Worm (Caenorhabditis elegans) whole organism, mixed stage, embryonic: ENCODE data around the gene C08E3.1.

Source experiments
- M03D4.4 ChIP-seq: sonication (generic microtip); optimal IDR thresholded peaks from 2 replicates; lab custom pipeline; 2017; ENCODE audit warnings: mild to moderate bottlenecking, missing genetic modification characterization, missing compliant biosample characterization
- bed-3 ChIP-seq: fragments of 200-800 bp; sonication (Bioruptor generic); optimal IDR thresholded peaks from 3 replicates; lab custom pipeline; 2018; ENCODE audit warnings: mild to moderate bottlenecking, missing genetic modification characterization, moderate library complexity, missing compliant biosample characterization
- blmp-1 ChIP-seq: fragments of 150-350 bp; optimal IDR thresholded peaks from 2 replicates; lab custom pipeline; 2014; ENCODE audit warnings: missing biosample characterization, missing genetic modification characterization
- ceh-39 ChIP-seq: fragments of 150-350 bp; optimal IDR thresholded peaks from 2 replicates; lab custom pipeline; 2014; ENCODE audit warnings: missing biosample characterization, missing genetic modification characterization
- ceh-43 ChIP-seq: fragments of 200-800 bp; sonication (Bioruptor generic); optimal IDR thresholded peaks from 2 replicates; lab custom pipeline; 2018; ENCODE audit warnings: mild to moderate bottlenecking, missing genetic modification characterization, moderate library complexity, missing compliant biosample characterization
- ceh-83 ChIP-seq: fragments of 200-800 bp; sonication (Bioruptor generic); optimal IDR thresholded peaks from 2 replicates; lab custom pipeline; 2018; ENCODE audit warnings: mild to moderate bottlenecking, missing genetic modification characterization, missing compliant biosample characterization
- ces-1 ChIP-seq: fragments of 150-350 bp; optimal IDR thresholded peaks from 2 replicates; lab custom pipeline; 2014; ENCODE audit warnings: missing biosample characterization, missing genetic modification reagents, missing genetic modification characterization
- cnd-1 ChIP-seq: fragments of 200-800 bp; sonication (Bioruptor generic); optimal IDR thresholded peaks from 2 replicates; lab custom pipeline; 2018; ENCODE audit warnings: mild to moderate bottlenecking, missing genetic modification characterization, missing compliant biosample characterization
- drap-1 ChIP-seq: fragments of 200-800 bp; sonication (Bioruptor generic); optimal IDR thresholded peaks from 3 replicates; lab custom pipeline; 2018; ENCODE audit warnings: mild to moderate bottlenecking, missing genetic modification characterization, missing compliant biosample characterization
- elt-3 ChIP-seq: fragments of 150-350 bp; optimal IDR thresholded peaks from 2 replicates; lab custom pipeline; 2014; ENCODE audit warnings: missing biosample characterization, missing genetic modification characterization
- flh-1 ChIP-seq: fragments of 200-800 bp; sonication (Bioruptor generic); optimal IDR thresholded peaks from 2 replicates; lab custom pipeline; 2018; ENCODE audit warnings: mild to moderate bottlenecking, missing genetic modification characterization, moderate library complexity, missing compliant biosample characterization
- hlh-1 ChIP-seq: fragments of 150-350 bp; optimal IDR thresholded peaks from 2 replicates; lab custom pipeline; 2014; ENCODE audit warnings: missing biosample characterization, missing genetic modification reagents, missing genetic modification characterization
- lin-13 ChIP-seq: fragments of 150-350 bp; optimal IDR thresholded peaks from 2 replicates; lab custom pipeline; 2014; ENCODE audit warnings: missing biosample characterization, missing genetic modification characterization
- lsy-2 ChIP-seq: fragments of 150-350 bp; optimal IDR thresholded peaks from 2 replicates; lab custom pipeline; 2014; ENCODE audit warnings: missing biosample characterization, missing genetic modification characterization
- mab-5 ChIP-seq: fragments of 150-350 bp; optimal IDR thresholded peaks from 2 replicates; lab custom pipeline; 2014; ENCODE audit warnings: missing biosample characterization, missing genetic modification characterization
- mep-1 ChIP-seq: fragments of 150-350 bp; optimal IDR thresholded peaks from 2 replicates; lab custom pipeline; 2017; ENCODE audit warnings: missing biosample characterization, missing genetic modification reagents, missing genetic modification characterization, inconsistent platforms
- mls-2 ChIP-seq: sonication (generic microtip); optimal IDR thresholded peaks from 2 replicates; lab custom pipeline; 2016; ENCODE audit warnings: mild to moderate bottlenecking, missing genetic modification characterization, moderate library complexity, missing compliant biosample characterization
- nhr-12 ChIP-seq: fragments of 150-350 bp; optimal IDR thresholded peaks from 2 replicates; lab custom pipeline; 2014; ENCODE audit warnings: missing biosample characterization, missing genetic modification characterization
- nhr-2 ChIP-seq: fragments of 150-350 bp; optimal IDR thresholded peaks from 2 replicates; lab custom pipeline; 2014; ENCODE audit warnings: missing biosample characterization, missing genetic modification characterization
- nhr-237 ChIP-seq: fragments of 150-350 bp; optimal IDR thresholded peaks from 2 replicates; lab custom pipeline; 2014; ENCODE audit warnings: missing biosample characterization, missing genetic modification characterization
- nhr-28 ChIP-seq: fragments of 150-350 bp; optimal IDR thresholded peaks from 2 replicates; lab custom pipeline; 2014; ENCODE audit warnings: missing biosample characterization, missing genetic modification characterization
- nhr-76 ChIP-seq: sonication (generic microtip); optimal IDR thresholded peaks from 2 replicates; lab custom pipeline; 2017; ENCODE audit warnings: missing biosample characterization, missing genetic modification characterization
- pha-4 ChIP-seq: fragments of 150-350 bp; optimal IDR thresholded peaks from 2 replicates; lab custom pipeline; 2018; ENCODE audit warnings: missing biosample characterization, missing genetic modification reagents, missing genetic modification characterization
- sem-2 ChIP-seq: fragments of 200-800 bp; sonication (Bioruptor generic); optimal IDR thresholded peaks from 2 replicates; lab custom pipeline; 2018; ENCODE audit warnings: mild to moderate bottlenecking, missing genetic modification characterization, missing compliant biosample characterization
- tbx-8 ChIP-seq: fragments of 200-800 bp; sonication (Bioruptor generic); optimal IDR thresholded peaks from 2 replicates; lab custom pipeline; 2018; ENCODE audit warnings: mild to moderate bottlenecking, missing genetic modification characterization, moderate library complexity, missing compliant biosample characterization
- unc-120 ChIP-seq: sonication (generic microtip); optimal IDR thresholded peaks from 2 replicates; lab custom pipeline; 2017; ENCODE audit warnings: missing genetic modification characterization, missing compliant biosample characterization; ENCODE audit not compliant: poor library complexity, severe bottlenecking
- unc-39 ChIP-seq: fragments of 150-350 bp; optimal IDR thresholded peaks from 2 replicates; lab custom pipeline; 2014; ENCODE audit warnings: missing biosample characterization, missing genetic modification characterization
- unc-62 ChIP-seq: fragments of 150-350 bp; optimal IDR thresholded peaks from 2 replicates; lab custom pipeline; 2014; ENCODE audit warnings: missing biosample characterization, missing genetic modification reagents, missing genetic modification characterization
- zip-8 ChIP-seq: fragments of 150-350 bp; optimal IDR thresholded peaks from 2 replicates; lab custom pipeline; 2014; ENCODE audit warnings: missing biosample characterization, missing genetic modification characterization
- ztf-11 ChIP-seq: fragments of 150-350 bp; optimal IDR thresholded peaks from 2 replicates; lab custom pipeline; 2014; ENCODE audit warnings: missing biosample characterization, missing genetic modification characterization

C08E3.1 gene

ce11 chrII:1662881-1663280 is 29.3 kb downstream of the C08E3.1 start, which contains the start of gene ZC204.14:
ZC204.14 (minus strand) TSS chrII:1662949.
- TF ChIP-seq mep-1 (tag; lab: Kevin White, UChicago): no peak

DNA sequence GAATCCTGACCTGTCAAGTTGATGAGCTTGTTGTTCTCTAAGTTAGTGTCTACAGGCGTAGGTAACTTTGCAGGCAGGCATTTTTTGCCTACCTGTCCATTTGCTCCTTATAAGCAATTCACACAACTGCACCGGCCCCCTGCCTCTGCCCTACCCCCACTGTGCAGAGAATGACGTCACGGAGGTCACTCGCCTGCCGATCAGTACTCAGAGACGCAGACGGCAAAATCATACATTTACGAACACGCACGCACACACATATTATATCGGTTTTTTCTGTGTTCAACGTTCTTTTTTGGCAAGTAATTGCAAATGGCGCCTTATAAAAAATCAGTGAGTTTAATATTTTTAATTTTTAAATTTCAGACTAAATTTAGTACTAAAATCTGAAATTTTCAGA is 29.9 kb downstream of the C08E3.1 start, which contains the start of gene duxl-1:
Gene duxl-1 (plus strand): TSS at position 184 of the 400 bp plus-strand sequence.
- TF ChIP-seq ztf-11 (tag; lab: Kevin White, UChicago) (peak; percentile 45), pha-4 (tag; lab: Kevin White, UChicago) (peak; percentile 31), zip-8 (tag; lab: Kevin White, UChicago) (peak; percentile 8), ceh-39 (peak; percentile 93), cnd-1 (tag; lab: Kevin White, UChicago) (peak; percentile 21), lin-13 (tag; lab: Kevin White, UChicago) (no peak), mep-1 (tag; lab: Kevin White, UChicago) (peak; percentile 10), nhr-76 (no peak), tbx-8 (GFP tag; lab: Kevin White, UChicago) (no peak)

DNA sequence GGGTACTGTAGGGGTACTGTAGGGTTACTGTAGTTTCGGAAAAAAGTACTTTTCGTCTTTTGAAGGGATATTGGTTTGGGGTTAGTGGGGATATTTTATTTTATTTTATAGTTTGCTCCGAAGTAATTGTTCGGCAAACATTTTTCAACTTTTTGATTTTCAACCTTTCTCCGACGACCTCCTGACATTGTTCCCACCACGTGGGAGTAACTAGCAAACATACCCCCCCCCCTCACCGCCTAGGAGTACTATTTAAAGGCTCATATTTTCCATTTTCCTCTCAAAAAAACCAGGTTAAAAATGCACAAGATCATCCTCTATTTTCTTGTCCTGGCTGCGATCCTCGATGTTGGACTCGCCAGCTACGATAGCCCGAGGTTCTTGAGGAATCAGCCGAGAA is 32.4 kb downstream of the C08E3.1 start, which contains the start of gene srlf-29:
Gene srlf-29 (plus strand): TSS at position 301 of the 400 bp plus-strand sequence.
- TF ChIP-seq hlh-1 (tag; lab: Kevin White, UChicago) (no peak), blmp-1 (tag; lab: Kevin White, UChicago) (no peak), drap-1 (no peak), ces-1 (GFP tag; lab: Kevin White, UChicago) (no peak), pha-4 (tag; lab: Kevin White, UChicago) (no peak), unc-39 (tag; lab: Kevin White, UChicago) (no peak), mab-5 (tag; lab: Kevin White, UChicago) (no peak), flh-1 (GFP tag; lab: Kevin White, UChicago) (no peak), lsy-2 (tag; lab: Kevin White, UChicago) (no peak)

ce11 chrII:1668913-1669312 is 35.3 kb downstream of the C08E3.1 start, which contains the start of gene srw-97:
srw-97 (minus strand) TSS chrII:1669013.
- TF ChIP-seq cnd-1 (tag; lab: Kevin White, UChicago) (no peak), mls-2 (tag; lab: Kevin White, UChicago) (no peak), nhr-237 (no peak)
- TF ChIP-seq, all 35 proteins: peak for 0

DNA sequence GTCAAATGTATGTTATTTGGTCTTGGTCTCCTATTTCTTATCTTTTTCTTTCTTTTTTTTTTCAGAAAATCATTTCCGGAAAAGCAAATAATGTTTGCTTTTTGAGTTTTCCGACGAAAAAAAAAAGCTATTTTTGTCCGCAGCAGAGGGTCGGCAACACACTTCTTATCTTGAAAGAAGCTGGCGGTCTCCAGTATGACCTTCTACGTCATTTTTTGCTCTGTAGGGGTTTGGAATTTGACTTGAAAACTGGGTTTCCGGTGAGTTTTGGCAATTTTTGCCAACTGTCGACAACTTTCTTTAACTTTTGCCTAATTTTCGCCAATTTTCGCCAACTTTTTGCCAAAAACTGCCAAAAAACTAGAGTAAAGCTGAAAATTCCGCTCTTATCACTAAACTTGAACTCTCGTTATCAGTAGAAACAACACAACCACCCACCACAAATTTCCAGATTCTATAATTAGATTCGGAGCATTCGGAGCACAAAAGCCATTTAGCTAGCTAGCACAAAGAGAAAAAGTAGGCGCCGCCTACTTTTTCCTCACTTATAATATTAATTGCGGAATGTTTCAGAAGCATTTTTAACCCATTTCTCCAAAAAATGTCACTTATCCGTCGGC is 36.8 kb downstream of the C08E3.1 start, which contains the start of gene nhx-6:
Gene nhx-6 (plus strand): TSS at position 570 of the 620 bp plus-strand sequence.
- no peak for TF ChIP-seq lin-13 (tag; lab: Kevin White, UChicago)
- TF ChIP-seq mab-5 (tag; lab: Kevin White, UChicago): no peak
- no peak for TF ChIP-seq lsy-2 (tag; lab: Kevin White, UChicago)
- no peak for TF ChIP-seq ceh-43 (GFP tag; lab: Kevin White, UChicago)
- no peak for TF ChIP-seq nhr-28 (tag; lab: Kevin White, UChicago)
- TF ChIP-seq drap-1: no peak
- TF ChIP-seq ces-1 (GFP tag; lab: Kevin White, UChicago): no peak
- TF ChIP-seq ztf-11 (tag; lab: Kevin White, UChicago): no peak
- TF ChIP-seq, all 35 proteins: peak for 0

DNA sequence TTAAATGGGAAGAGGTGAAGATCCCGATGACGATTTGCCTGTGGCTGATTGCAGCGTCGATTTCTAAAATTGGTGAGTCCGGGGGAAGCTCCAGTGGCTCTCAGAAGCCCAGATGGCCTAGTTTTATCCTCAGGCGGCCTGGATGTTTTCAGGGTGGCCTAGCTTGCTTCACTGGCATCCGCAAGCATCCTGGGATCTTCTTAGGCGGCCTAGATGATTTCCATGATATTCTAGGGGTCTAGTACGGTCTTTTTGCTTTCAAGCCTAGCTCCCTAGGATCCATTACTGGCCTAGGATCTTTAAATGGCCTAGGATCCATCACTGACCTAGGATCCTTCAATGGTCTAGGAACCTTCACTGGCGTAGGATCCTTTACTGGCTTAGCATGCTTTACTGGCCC is 37.4 kb downstream of the C08E3.1 start:
- TF ChIP-seq sem-2 (GFP tag; lab: Kevin White, UChicago): no peak
- no peak for TF ChIP-seq nhr-237

ce11 chrII:1672673-1673072 is 39.1 kb downstream of the C08E3.1 start:
- TF ChIP-seq elt-3 (tag; lab: Kevin White, UChicago) (no peak), unc-39 (tag; lab: Kevin White, UChicago) (no peak), unc-120 (tag; lab: Kevin White, UChicago) (no peak), lsy-2 (tag; lab: Kevin White, UChicago) (no peak), ces-1 (GFP tag; lab: Kevin White, UChicago) (no peak), sem-2 (GFP tag; lab: Kevin White, UChicago) (no peak), drap-1 (no peak), nhr-237 (no peak), hlh-1 (tag; lab: Kevin White, UChicago) (no peak), nhr-2 (no peak), flh-1 (GFP tag; lab: Kevin White, UChicago) (no peak), pha-4 (tag; lab: Kevin White, UChicago) (no peak), M03D4.4 (tag; lab: Kevin White, UChicago) (no peak), zip-8 (tag; lab: Kevin White, UChicago) (no peak), nhr-12 (tag; lab: Kevin White, UChicago) (no peak), unc-62 (GFP tag; lab: Kevin White, UChicago) (no peak), nhr-76 (no peak), ztf-11 (tag; lab: Kevin White, UChicago) (no peak), ceh-83 (no peak), bed-3 (GFP tag; lab: Kevin White, UChicago) (no peak)
